Worm (Caenorhabditis elegans) whole organism, late embryonic: Measurements from ENCODE around the gene F57G4.10.
"Not testable (repeated sequence)": the region's sequence is repeated elsewhere in the genome, so short reads cannot be mapped to it uniquely, and the experiment has no call there.

Experiments
- C08G9.2 ChIP-seq: sonication (generic microtip); optimal IDR thresholded peaks from 2 replicates; lab custom pipeline; 2016; ENCODE audit warnings: mild to moderate bottlenecking, missing genetic modification characterization, moderate library complexity, missing compliant biosample characterization
- C38D4.7 ChIP-seq: fragments of 200-800 bp; sonication (Bioruptor generic); optimal IDR thresholded peaks from 2 replicates; lab custom pipeline; 2018; ENCODE audit warnings: mild to moderate bottlenecking, missing genetic modification characterization, moderate library complexity, missing compliant biosample characterization
- F13H6.1 ChIP-seq: sonication (generic microtip); optimal IDR thresholded peaks from 2 replicates; lab custom pipeline; 2016; ENCODE audit warnings: missing genetic modification characterization, missing compliant biosample characterization
- K02D7.2 ChIP-seq: sonication (generic microtip); optimal IDR thresholded peaks from 2 replicates; lab custom pipeline; 2017; ENCODE audit warnings: mild to moderate bottlenecking, missing genetic modification characterization, missing compliant biosample characterization
- ahr-1 ChIP-seq: sonication (generic microtip); optimal IDR thresholded peaks from 2 replicates; lab custom pipeline; 2016; ENCODE audit warnings: missing genetic modification characterization, missing compliant biosample characterization
- ceh-31 ChIP-seq: sonication (generic microtip); optimal IDR thresholded peaks from 2 replicates; lab custom pipeline; 2016; ENCODE audit warnings: missing genetic modification characterization, missing compliant biosample characterization
- ceh-34 ChIP-seq: sonication (generic microtip); optimal IDR thresholded peaks from 2 replicates; lab custom pipeline; 2016; ENCODE audit warnings: mild to moderate bottlenecking, missing genetic modification characterization, missing compliant biosample characterization
- ceh-45 ChIP-seq: fragments of 200-800 bp; sonication (Bioruptor generic); IDR thresholded peaks from 2 replicates; pipeline ENCODE4 v1.3.6; 2022; ENCODE audit warnings: missing genetic modification reagents, missing genetic modification characterization, missing compliant biosample characterization
- ceh-6 ChIP-seq: fragments of 200-800 bp; sonication (Bioruptor generic); optimal IDR thresholded peaks from 2 replicates; lab custom pipeline; 2018; ENCODE audit warnings: mild to moderate bottlenecking, missing genetic modification characterization, missing compliant biosample characterization
- che-1 ChIP-seq: sonication (generic microtip); optimal IDR thresholded peaks from 2 replicates; lab custom pipeline; 2016; ENCODE audit warnings: mild to moderate bottlenecking, missing genetic modification characterization, missing compliant biosample characterization
- dmd-4 ChIP-seq: sonication (generic microtip); optimal IDR thresholded peaks from 2 replicates; lab custom pipeline; 2016; ENCODE audit warnings: borderline replicate concordance, missing genetic modification characterization, missing compliant biosample characterization
- dve-1 ChIP-seq: sonication (generic microtip); optimal IDR thresholded peaks from 2 replicates; lab custom pipeline; 2017; ENCODE audit warnings: antibody characterized with exemption, mild to moderate bottlenecking, missing genetic modification characterization, missing compliant biosample characterization
- elt-2 ChIP-seq: sonication (generic microtip); optimal IDR thresholded peaks from 2 replicates; lab custom pipeline; 2016; ENCODE audit warnings: missing genetic modification reagents, missing genetic modification characterization, missing compliant biosample characterization
- elt-4 ChIP-seq: sonication (generic microtip); optimal IDR thresholded peaks from 2 replicates; lab custom pipeline; 2016; ENCODE audit warnings: missing genetic modification characterization, missing compliant biosample characterization
- ets-4 ChIP-seq: sonication (generic microtip); optimal IDR thresholded peaks from 2 replicates; lab custom pipeline; 2016; ENCODE audit warnings: missing genetic modification characterization, missing compliant biosample characterization
- fax-1 ChIP-seq: sonication (generic microtip); optimal IDR thresholded peaks from 2 replicates; lab custom pipeline; 2016; ENCODE audit warnings: missing genotype, missing genetic modification characterization, missing compliant biosample characterization
- fkh-6 ChIP-seq: sonication (generic microtip); optimal IDR thresholded peaks from 2 replicates; lab custom pipeline; 2016; ENCODE audit warnings: missing genetic modification characterization, missing compliant biosample characterization
- gmeb-2 ChIP-seq: sonication (generic microtip); optimal IDR thresholded peaks from 2 replicates; lab custom pipeline; 2016; ENCODE audit warnings: missing genetic modification characterization, inconsistent platforms, missing compliant biosample characterization
- hlh-30 ChIP-seq: sonication (generic microtip); optimal IDR thresholded peaks from 2 replicates; lab custom pipeline; 2017; ENCODE audit warnings: antibody characterized with exemption, missing genetic modification characterization, missing compliant biosample characterization; ENCODE audit not compliant: insufficient read depth
- hlh-6 ChIP-seq: sonication (generic microtip); optimal IDR thresholded peaks from 2 replicates; lab custom pipeline; 2016; ENCODE audit warnings: missing genotype, missing genetic modification characterization, missing compliant biosample characterization
- lin-11 ChIP-seq: fragments of 200-800 bp; sonication (Bioruptor generic); optimal IDR thresholded peaks from 2 replicates; lab custom pipeline; 2018; ENCODE audit warnings: mild to moderate bottlenecking, missing genetic modification characterization, missing compliant biosample characterization
- nfya-1 ChIP-seq: sonication (generic microtip); optimal IDR thresholded peaks from 2 replicates; lab custom pipeline; 2017; ENCODE audit warnings: missing genetic modification characterization, mild to moderate bottlenecking, missing compliant biosample characterization, antibody characterized with exemption, moderate library complexity
- npax-4 ChIP-seq: sonication (generic microtip); optimal IDR thresholded peaks from 2 replicates; lab custom pipeline; 2016; ENCODE audit warnings: missing genetic modification characterization, missing compliant biosample characterization
- pag-3 ChIP-seq: sonication (generic microtip); optimal IDR thresholded peaks from 2 replicates; lab custom pipeline; 2016; ENCODE audit warnings: missing compliant biosample characterization, missing genetic modification characterization, borderline replicate concordance
- pat-9 ChIP-seq: fragments of 200-800 bp; sonication (Bioruptor generic); optimal IDR thresholded peaks from 2 replicates; lab custom pipeline; 2018; ENCODE audit warnings: mild to moderate bottlenecking, missing genetic modification characterization, moderate library complexity, missing compliant biosample characterization
- pha-2 ChIP-seq: sonication (generic microtip); optimal IDR thresholded peaks from 2 replicates; lab custom pipeline; 2017; ENCODE audit warnings: mild to moderate bottlenecking, missing genetic modification characterization, missing compliant biosample characterization
- ref-2 ChIP-seq: sonication (generic microtip); optimal IDR thresholded peaks from 2 replicates; lab custom pipeline; 2016; ENCODE audit warnings: missing genetic modification characterization, missing compliant biosample characterization
- rnt-1 ChIP-seq: sonication (generic microtip); optimal IDR thresholded peaks from 2 replicates; lab custom pipeline; 2016; ENCODE audit warnings: missing genetic modification characterization, missing compliant biosample characterization
- sox-4 ChIP-seq: sonication (generic microtip); optimal IDR thresholded peaks from 2 replicates; lab custom pipeline; 2017; ENCODE audit warnings: mild to moderate bottlenecking, missing genetic modification characterization, inconsistent platforms, missing compliant biosample characterization
- syd-9 ChIP-seq: sonication (generic microtip); optimal IDR thresholded peaks from 2 replicates; lab custom pipeline; 2016; ENCODE audit warnings: mild to moderate bottlenecking, missing genetic modification characterization, moderate library complexity, missing compliant biosample characterization
- ttx-3 ChIP-seq: sonication (generic microtip); optimal IDR thresholded peaks from 2 replicates; lab custom pipeline; 2016; ENCODE audit warnings: missing genetic modification reagents, missing genetic modification characterization, missing compliant biosample characterization
- unc-42 ChIP-seq: sonication (generic microtip); optimal IDR thresholded peaks from 2 replicates; lab custom pipeline; 2016; ENCODE audit warnings: missing genotype, missing genetic modification characterization, missing compliant biosample characterization
- ztf-16 ChIP-seq: sonication (generic microtip); optimal IDR thresholded peaks from 2 replicates; lab custom pipeline; 2017; ENCODE audit warnings: missing genetic modification characterization, missing compliant biosample characterization

F57G4.10 gene

DNA sequence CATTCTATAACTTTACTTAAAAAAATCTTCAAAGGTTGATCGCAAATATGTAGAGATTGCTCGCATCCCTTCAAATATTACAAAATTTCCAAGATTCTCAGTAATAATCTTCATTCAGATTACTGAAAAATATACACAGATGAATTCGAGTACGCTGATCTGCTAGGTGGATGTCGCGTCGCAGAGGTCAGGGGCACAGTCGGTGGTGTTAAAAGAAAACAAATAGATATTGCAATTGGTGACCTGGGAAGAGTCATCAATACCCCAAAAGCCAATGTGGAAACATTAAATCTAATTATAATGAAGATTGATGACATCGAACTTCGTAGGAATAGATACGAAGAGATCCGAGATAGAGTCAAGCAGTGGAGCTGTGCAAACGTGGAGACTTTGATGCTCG lies at the start of gene F57G4.10:
Gene F57G4.10 (plus strand): TSS at position 301 of the 400 bp plus-strand sequence.
- no peak for TF ChIP-seq fax-1 (tag; lab: Kevin White, UChicago)

DNA sequence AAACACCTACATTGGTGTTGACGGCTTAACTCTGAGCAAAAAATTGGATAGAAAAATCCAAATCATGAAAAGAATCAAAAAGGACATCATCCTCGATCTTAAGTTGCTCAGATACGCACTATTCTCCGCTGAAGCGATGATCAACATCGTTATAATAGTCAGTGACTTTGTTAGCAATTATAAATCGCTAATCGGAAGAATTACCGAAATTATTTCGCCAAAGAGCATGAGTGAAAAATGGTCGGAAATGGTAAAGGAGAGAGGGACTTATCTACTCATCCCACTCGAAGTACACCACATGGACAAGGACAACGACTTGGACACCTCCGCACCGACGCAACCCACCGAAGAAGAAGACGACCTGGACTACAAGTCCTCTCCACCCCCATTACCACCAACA lies 48.6 kb upstream of the F57G4.10 start:
- TF ChIP-seq C08G9.2 (tag; lab: Kevin White, UChicago), result no peak

DNA sequence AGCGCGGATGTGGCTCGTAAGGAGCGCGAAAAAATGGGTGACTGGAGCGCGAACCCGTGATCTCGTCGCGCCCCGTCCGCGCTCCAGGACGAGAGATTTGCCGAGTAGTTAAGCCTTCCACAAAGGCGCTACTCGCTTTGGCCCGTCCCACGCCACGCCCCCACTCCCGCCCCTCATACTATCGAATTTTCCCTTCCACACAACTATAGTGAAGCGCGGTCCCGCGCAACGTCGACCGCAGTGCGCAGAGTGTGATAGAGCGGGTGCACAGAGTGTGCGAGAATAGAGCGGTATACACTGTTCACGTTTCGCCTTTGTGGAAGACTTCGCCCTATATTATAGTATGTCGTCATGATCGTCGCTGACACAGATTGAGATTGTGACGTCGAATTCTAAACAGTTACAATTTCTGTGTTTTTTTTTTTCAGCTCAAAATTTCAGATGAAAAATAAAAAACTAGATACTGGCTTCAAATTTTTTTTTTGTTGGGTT lies 44.3 kb upstream of the F57G4.10 start, which contains the start of gene fbxa-133:
Gene fbxa-133 (plus strand): TSS at position 442 of the 492 bp plus-strand sequence.
- TF ChIP-seq fkh-6 (tag; lab: Kevin White, UChicago); hlh-6 (tag; lab: Kevin White, UChicago); elt-2: not testable (repeated sequence)

DNA sequence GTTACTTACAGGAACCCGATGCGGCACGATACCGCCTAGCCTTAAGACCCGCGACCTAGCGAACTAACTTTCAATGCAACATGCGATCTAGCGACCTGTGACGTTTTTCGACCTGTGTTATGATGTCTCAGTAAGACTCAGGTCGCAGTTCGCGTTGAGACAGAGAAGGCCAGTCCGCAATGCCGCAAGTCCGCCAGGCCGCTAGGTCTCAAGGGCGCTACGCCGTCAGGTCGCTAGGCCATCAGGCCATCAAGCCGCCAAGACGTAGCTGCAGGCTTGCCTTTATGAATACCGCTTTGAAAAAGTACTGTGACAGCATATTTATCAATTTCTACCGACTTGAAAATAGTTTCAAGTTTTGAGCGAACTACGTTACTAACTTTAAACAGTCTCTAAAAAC lies 33.0 kb upstream of the F57G4.10 start:
- TF ChIP-seq rnt-1 (tag; lab: Kevin White, UChicago) (no peak), fax-1 (tag; lab: Kevin White, UChicago) (no peak), ztf-16 (tag; lab: Kevin White, UChicago) (no peak), lin-11 (tag; lab: Kevin White, UChicago) (no peak), hlh-30 (tag; lab: Kevin White, UChicago) (no peak), dmd-4 (tag; lab: Kevin White, UChicago) (no peak), ttx-3 (tag; lab: Kevin White, UChicago) (no peak), sox-4 (no peak)

- TF ChIP-seq ceh-34 (tag; lab: Kevin White, UChicago) (no peak), elt-2 (peak; percentile 27)
Measured at ce11 chrV:17598810-17599209, 29.9 kb upstream of the F57G4.10 start, which contains the start of gene Y6G8.2. Gene Y6G8.2 (minus strand): TSS chrV:17598956.

DNA sequence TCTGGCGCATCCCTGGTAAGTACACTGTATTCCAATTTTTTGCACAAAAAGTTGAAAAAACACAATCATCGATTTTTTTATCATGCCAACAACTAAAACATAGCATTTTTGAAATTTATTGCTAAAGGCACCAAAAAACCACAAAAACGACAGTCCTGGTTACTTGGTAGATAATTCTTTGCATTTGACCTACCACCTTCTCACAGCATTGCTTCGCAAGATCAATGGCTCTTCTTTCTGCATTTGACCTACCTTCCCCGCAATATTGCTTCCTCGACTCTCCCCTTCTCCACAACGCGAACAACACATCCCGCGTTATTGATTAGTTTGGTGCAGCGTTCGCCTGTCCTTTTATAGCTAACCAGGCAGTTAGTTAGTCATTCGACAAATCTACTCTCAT lies 27.1 kb upstream of the F57G4.10 start, which contains the start of gene ztf-25:
Gene ztf-25 (plus strand): TSS at position 301 of the 400 bp plus-strand sequence.
- TF ChIP-seq pat-9, result no peak
- no peak for TF ChIP-seq elt-4 (tag; lab: Kevin White, UChicago)

DNA sequence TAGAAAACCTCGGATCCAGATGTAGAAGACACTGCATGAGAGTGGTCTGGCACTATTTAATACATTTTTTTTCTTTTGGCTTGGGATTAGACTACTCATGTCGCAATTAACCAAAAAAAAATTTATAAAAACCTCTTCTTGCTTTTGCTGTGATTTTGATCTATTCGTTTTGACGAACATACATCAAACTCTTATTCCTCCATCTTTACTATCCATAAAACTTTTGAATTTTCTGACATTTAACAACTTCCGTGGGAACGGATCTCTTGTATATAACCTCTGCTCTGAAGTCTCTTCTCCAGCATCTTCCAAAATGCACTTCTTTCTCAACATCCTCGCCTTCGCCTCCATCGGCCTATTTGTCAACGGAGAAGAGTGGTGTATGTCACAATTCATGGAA lies 22.6 kb upstream of the F57G4.10 start, which contains the start of gene Y6G8.16:
Gene Y6G8.16 (plus strand): TSS at position 301 of the 400 bp plus-strand sequence.
- TF ChIP-seq K02D7.2 (tag; lab: Kevin White, UChicago); ahr-1; pag-3 (tag; lab: Kevin White, UChicago): not testable (repeated sequence)

- no peak for TF ChIP-seq pha-2
- no peak for TF ChIP-seq nfya-1
- no peak for TF ChIP-seq ceh-6 (GFP tag; lab: Kevin White, UChicago)
- TF ChIP-seq syd-9 (tag; lab: Kevin White, UChicago), result no peak
- no peak for TF ChIP-seq ceh-31
- no peak for TF ChIP-seq gmeb-2
- no peak for TF ChIP-seq npax-4 (tag; lab: Kevin White, UChicago)
- no peak for TF ChIP-seq unc-42
- TF ChIP-seq che-1, result no peak
- no peak for TF ChIP-seq dmd-4 (tag; lab: Kevin White, UChicago)
- TF ChIP-seq ceh-45, result no peak
- TF ChIP-seq rnt-1 (tag; lab: Kevin White, UChicago), result no peak
- no peak for TF ChIP-seq C38D4.7
- TF ChIP-seq C08G9.2 (tag; lab: Kevin White, UChicago), result no peak
- TF ChIP-seq lin-11 (tag; lab: Kevin White, UChicago), result no peak
- no peak for TF ChIP-seq F13H6.1 (tag; lab: Kevin White, UChicago)
- no peak for TF ChIP-seq ets-4 (tag; lab: Kevin White, UChicago)
- no peak for TF ChIP-seq ref-2 (tag; lab: Kevin White, UChicago)
- no peak for TF ChIP-seq dve-1 (tag; lab: Kevin White, UChicago)
Measured at ce11 chrV:17607797-17608196, 20.9 kb upstream of the F57G4.10 start, which contains the start of gene srz-91. Gene srz-91 (plus strand): TSS chrV:17608097.
